Fruit fly (Drosophila melanogaster) Kc167 (cell line): ENCODE data around the gene TpnC25D.

Source experiments
- Myc ChIP-seq: fragments of >200 bp; optimal IDR thresholded peaks from 2 replicates; lab custom pipeline; 2017; ENCODE audit warnings: missing external identifiers
- Sin3A ChIP-seq: fragments of >200 bp; optimal IDR thresholded peaks from 2 replicates; lab custom pipeline; 2018; ENCODE audit warnings: missing external identifiers
- h ChIP-seq: fragments of >200 bp; optimal IDR thresholded peaks from 3 replicates; lab custom pipeline; 2018; ENCODE audit warnings: missing external identifiers
- insv ChIP-seq: fragments of >200 bp; optimal IDR thresholded peaks from 3 replicates; lab custom pipeline; 2018; ENCODE audit warnings: missing external identifiers
- psq ChIP-seq: fragments of >200 bp; optimal IDR thresholded peaks from 2 replicates; lab custom pipeline; 2017; ENCODE audit warnings: missing external identifiers
- ttk ChIP-seq: sonication (Bioruptor generic); optimal IDR thresholded peaks from 2 replicates; lab custom pipeline; 2017; ENCODE audit warnings: missing external identifiers

Gene TpnC25D

dm6 chr2L:5264157-5264556 lies 47.7 kb downstream of the TpnC25D start:
- TF ChIP-seq insv (lab: Kevin White, UChicago): no peak
- no peak for TF ChIP-seq ttk (lab: Kevin White, UChicago)
- no peak for TF ChIP-seq psq (lab: Kevin White, UChicago)
- TF ChIP-seq Sin3A: no peak
- no peak for TF ChIP-seq h (lab: Kevin White, UChicago)

- TF ChIP-seq psq (lab: Kevin White, UChicago): no peak
- TF ChIP-seq Sin3A: no peak
- no peak for TF ChIP-seq Myc (lab: Kevin White, UChicago)
- TF ChIP-seq h (lab: Kevin White, UChicago): no peak
- no peak for TF ChIP-seq insv (lab: Kevin White, UChicago)
- no peak for TF ChIP-seq ttk (lab: Kevin White, UChicago)
Observed at dm6 chr2L:5266092-5266491, 49.6 kb downstream of the TpnC25D start, which contains the start of gene Cyp4ac2. Gene Cyp4ac2, plus strand, starts transcription at chr2L:5266392.

DNA sequence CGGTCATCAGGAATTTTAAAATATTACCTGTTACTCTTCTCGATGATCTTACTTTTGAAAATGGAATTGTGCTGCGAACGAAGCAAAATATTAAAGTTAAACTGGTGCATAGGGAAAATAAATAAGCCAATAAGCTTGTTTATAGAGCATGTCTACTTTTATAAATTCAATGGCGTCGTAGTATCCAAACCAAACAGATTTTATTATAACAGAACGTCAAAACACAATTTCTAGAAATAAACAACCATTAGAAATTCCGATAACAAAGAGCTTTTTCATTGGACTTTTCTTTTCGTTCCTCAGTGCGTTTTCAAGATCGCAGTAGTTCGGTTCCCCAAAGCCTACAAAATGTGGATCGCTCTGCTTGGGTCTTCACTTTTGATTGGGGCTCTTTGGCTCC lies 51.7 kb downstream of the TpnC25D start, which contains the start of gene Cyp4ac3:
Gene Cyp4ac3, plus strand, starts transcription at position 301 of the 400 bp plus-strand sequence.
- TF ChIP-seq h (lab: Kevin White, UChicago): no peak
